Worm (Caenorhabditis elegans) whole organism, young adult: ENCODE data around the gene C14B9.10.

ENCODE experiments used
- B0019.2 ChIP-seq: fragments of 200-800 bp; sonication (Bioruptor generic); conservative IDR thresholded peaks from 2 replicates; pipeline ENCODE4 v1.3.6; 2022; ENCODE audit warnings: missing genetic modification reagents, missing genetic modification characterization, missing compliant biosample characterization
- B0261.1 ChIP-seq: sonication (generic microtip); optimal IDR thresholded peaks from 2 replicates; lab custom pipeline; 2016; ENCODE audit warnings: mild to moderate bottlenecking, missing genetic modification characterization, moderate library complexity, missing compliant biosample characterization
- C06A6.2 ChIP-seq: fragments of 200-800 bp; sonication (Bioruptor generic); conservative IDR thresholded peaks from 2 replicates; pipeline ENCODE4 v1.3.6; 2022; ENCODE audit warnings: missing genetic modification characterization, missing compliant biosample characterization
- C17E4.6 ChIP-seq: fragments of 200-800 bp; sonication (Bioruptor generic); IDR thresholded peaks from 2 replicates; pipeline ENCODE4 v1.3.6; 2022; ENCODE audit warnings: missing genetic modification reagents, missing genetic modification characterization, missing compliant biosample characterization
- F10E7.11 ChIP-seq: sonication (generic microtip); optimal IDR thresholded peaks from 2 replicates; lab custom pipeline; 2017; ENCODE audit warnings: mild to moderate bottlenecking, missing genetic modification characterization, moderate library complexity, missing compliant biosample characterization
- F37B4.10 ChIP-seq: fragments of 200-800 bp; sonication (Bioruptor generic); IDR thresholded peaks from 2 replicates; pipeline ENCODE4 v1.3.6; 2022; ENCODE audit warnings: missing genetic modification characterization, missing compliant biosample characterization
- F39B2.1 ChIP-seq: fragments of 200-800 bp; sonication (Bioruptor generic); IDR thresholded peaks from 2 replicates; pipeline ENCODE4 v1.3.6; 2022; ENCODE audit warnings: missing genetic modification reagents, missing genetic modification characterization, missing compliant biosample characterization
- F57A8.1 ChIP-seq: fragments of 200-800 bp; sonication (Bioruptor generic); optimal IDR thresholded peaks from 2 replicates; lab custom pipeline; 2018; ENCODE audit warnings: mild to moderate bottlenecking, missing genetic modification characterization, moderate library complexity, missing compliant biosample characterization
- K12H6.12 ChIP-seq: fragments of 200-800 bp; sonication (Bioruptor generic); optimal IDR thresholded peaks from 2 replicates; lab custom pipeline; 2018; ENCODE audit warnings: mild to moderate bottlenecking, missing genetic modification characterization, missing compliant biosample characterization
- Y67H2A.10 ChIP-seq: fragments of 200-800 bp; sonication (Bioruptor generic); conservative IDR thresholded peaks from 2 replicates; pipeline ENCODE4 v1.3.6; 2022; ENCODE audit warnings: missing genetic modification reagents, missing genetic modification characterization, missing compliant biosample characterization
- akir-1 ChIP-seq: fragments of 200-800 bp; sonication (Bioruptor generic); optimal IDR thresholded peaks from 2 replicates; lab custom pipeline; 2018; ENCODE audit warnings: mild to moderate bottlenecking, missing genetic modification characterization, moderate library complexity, missing compliant biosample characterization
- aptf-3 ChIP-seq: fragments of 200-800 bp; sonication (Bioruptor generic); IDR thresholded peaks from 2 replicates; pipeline ENCODE4 v1.3.6; 2022; ENCODE audit warnings: missing genetic modification characterization, missing compliant biosample characterization
- atf-7 ChIP-seq: sonication (generic microtip); optimal IDR thresholded peaks from 2 replicates; lab custom pipeline; 2017; ENCODE audit warnings: mild to moderate bottlenecking, missing genetic modification characterization, missing compliant biosample characterization
- attf-6 ChIP-seq: fragments of 200-800 bp; sonication (Bioruptor generic); IDR thresholded peaks from 2 replicates; pipeline ENCODE4 v1.3.6; 2022; ENCODE audit warnings: missing genetic modification reagents, missing genetic modification characterization, missing compliant biosample characterization
- bed-1 ChIP-seq: fragments of 200-800 bp; sonication (Bioruptor generic); IDR thresholded peaks from 2 replicates; pipeline ENCODE4 v1.3.6; 2022; ENCODE audit warnings: missing genetic modification reagents, missing genetic modification characterization, missing compliant biosample characterization
- ceh-58 ChIP-seq: fragments of 200-800 bp; sonication (Bioruptor generic); IDR thresholded peaks from 2 replicates; pipeline ENCODE4 v1.3.6; 2022; ENCODE audit warnings: missing genetic modification characterization, missing compliant biosample characterization
- ceh-79 ChIP-seq: sonication (generic microtip); optimal IDR thresholded peaks from 2 replicates; lab custom pipeline; 2017; ENCODE audit warnings: mild to moderate bottlenecking, missing genetic modification characterization, missing compliant biosample characterization
- dpl-1 ChIP-seq: fragments of 150-350 bp; optimal IDR thresholded peaks from 2 replicates; lab custom pipeline; 2014; ENCODE audit warnings: missing biosample characterization, missing genetic modification reagents, missing genetic modification characterization
- efl-1 ChIP-seq: fragments of 150-350 bp; optimal IDR thresholded peaks from 2 replicates; lab custom pipeline; 2014; ENCODE audit warnings: missing biosample characterization, missing genetic modification reagents, missing genetic modification characterization
- egrh-3 ChIP-seq: fragments of 200-800 bp; sonication (Bioruptor generic); IDR thresholded peaks from 2 replicates; pipeline ENCODE4 v1.3.6; 2022; ENCODE audit warnings: missing genetic modification reagents, missing genetic modification characterization, missing compliant biosample characterization
- him-1 ChIP-seq: sonication (generic microtip); optimal IDR thresholded peaks from 2 replicates; lab custom pipeline; 2016; ENCODE audit warnings: missing genotype, missing genetic modification reagents, missing genetic modification characterization, missing compliant biosample characterization
- lag-1 ChIP-seq: fragments of 200-800 bp; sonication (Bioruptor generic); IDR thresholded peaks from 2 replicates; pipeline ENCODE4 v1.3.6; 2022; ENCODE audit warnings: missing genetic modification reagents, missing genetic modification characterization, missing compliant biosample characterization
- lin-26 ChIP-seq: fragments of 200-800 bp; sonication (Bioruptor generic); IDR thresholded peaks from 2 replicates; pipeline ENCODE4 v1.3.6; 2022; ENCODE audit warnings: missing genetic modification reagents, missing genetic modification characterization, missing compliant biosample characterization
- madf-8 ChIP-seq: fragments of 200-800 bp; sonication (Bioruptor generic); conservative IDR thresholded peaks from 2 replicates; pipeline ENCODE4 v1.3.6; 2022; ENCODE audit warnings: missing genetic modification reagents, missing genetic modification characterization, missing compliant biosample characterization
- rcor-1 ChIP-seq: fragments of 200-800 bp; sonication (Bioruptor generic); IDR thresholded peaks from 2 replicates; pipeline ENCODE4 v1.3.6; 2022; ENCODE audit warnings: missing genetic modification reagents, missing genetic modification characterization, missing compliant biosample characterization
- rec-8 ChIP-seq, 2 experiments: sonication (generic microtip); optimal IDR thresholded peaks; 2 replicates each; lab custom pipeline; 2016; ENCODE audit warnings: mild to moderate bottlenecking in 2 of 2, missing genetic modification characterization in 2 of 2, missing genetic modification reagents in 2 of 2, missing genotype in 2 of 2, missing biosample characterization in 1 of 2, missing compliant biosample characterization in 1 of 2, moderate library complexity in 1 of 2
- sea-2 ChIP-seq: fragments of 200-800 bp; sonication (Bioruptor generic); IDR thresholded peaks from 2 replicates; pipeline ENCODE4 v1.3.6; 2022; ENCODE audit warnings: missing genetic modification characterization, missing compliant biosample characterization
- sptf-2 ChIP-seq: fragments of 200-800 bp; sonication (Bioruptor generic); optimal IDR thresholded peaks from 2 replicates; lab custom pipeline; 2018; ENCODE audit warnings: mild to moderate bottlenecking, missing genetic modification characterization, missing compliant biosample characterization
- unc-130 ChIP-seq: sonication (generic microtip); optimal IDR thresholded peaks from 2 replicates; lab custom pipeline; 2016; ENCODE audit warnings: missing genetic modification reagents, missing genetic modification characterization, missing compliant biosample characterization
- unc-62 ChIP-seq: fragments of 150-350 bp; optimal IDR thresholded peaks from 2 replicates; lab custom pipeline; 2014; ENCODE audit warnings: missing biosample characterization, missing genetic modification reagents, missing genetic modification characterization
- zfh-2 ChIP-seq: fragments of 200-800 bp; sonication (Bioruptor generic); conservative IDR thresholded peaks from 2 replicates; pipeline ENCODE4 v1.3.6; 2022; ENCODE audit warnings: missing genetic modification reagents, missing genetic modification characterization, missing compliant biosample characterization

C14B9.10 gene

DNA sequence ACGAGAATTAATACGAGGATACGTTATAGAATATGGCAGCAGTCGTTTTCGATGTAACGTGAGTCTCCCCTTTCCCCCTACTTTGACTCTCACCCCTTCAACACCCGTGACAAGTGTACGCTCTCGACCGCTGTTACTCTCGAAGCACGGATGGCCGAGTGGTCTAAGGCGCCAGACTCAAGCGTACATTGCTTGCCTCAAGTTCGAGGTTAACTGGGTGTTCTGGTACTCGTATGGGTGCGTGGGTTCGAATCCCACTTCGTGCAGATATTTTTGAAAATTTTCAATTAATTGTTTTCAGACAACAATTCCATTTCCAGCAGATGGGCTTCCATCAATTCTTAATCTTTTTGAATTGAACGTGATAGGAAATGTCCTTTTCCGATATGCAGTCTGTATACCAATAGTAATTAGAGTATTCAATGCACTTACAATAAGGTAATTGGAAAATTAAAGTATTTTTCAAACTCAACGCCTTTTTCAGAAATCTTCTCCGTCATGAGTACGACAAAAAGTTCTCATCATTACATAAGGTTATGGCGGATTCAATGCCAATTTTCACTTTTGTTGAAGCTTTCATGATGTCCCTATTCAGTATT lies 21.1 kb upstream of the C14B9.10 start (continued):
- TF ChIP-seq F37B4.10 (GFP tag; lab: Robert Waterston, UW) (no peak), B0019.2 (GFP tag; lab: Robert Waterston, UW) (0 out of 2 replicates have a peak, but pooled peaks have one; percentile 46), lin-26 (GFP tag; lab: Robert Waterston, UW) (peak; percentile 95), bed-1 (GFP tag; lab: Robert Waterston, UW) (no peak)

DNA sequence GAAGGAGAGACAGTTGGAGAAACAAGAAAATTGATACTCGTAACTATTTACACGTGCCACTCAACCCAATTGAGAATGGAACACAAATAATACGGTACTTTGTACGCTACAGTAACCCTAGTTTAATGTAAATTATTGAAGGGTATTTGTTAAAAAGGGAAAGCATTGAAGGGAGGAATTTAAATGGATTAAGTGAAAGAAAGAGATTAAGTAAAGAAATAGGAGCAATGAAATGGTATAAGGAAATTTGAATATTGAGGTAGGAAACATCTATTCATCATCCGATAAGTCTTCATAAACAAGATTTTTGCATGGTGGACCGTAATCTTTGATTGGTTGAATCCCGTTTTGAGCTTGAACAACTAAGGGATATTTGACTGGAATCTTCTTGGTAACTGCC lies 19.3 kb upstream of the C14B9.10 start:
- TF ChIP-seq B0019.2 (GFP tag; lab: Robert Waterston, UW), result no peak
- TF ChIP-seq rec-8 (tag; optimal IDR thresholded peaks at IDR 0.05; lab: Kevin White, UChicago), result no peak
- no peak for TF ChIP-seq K12H6.12 (tag; lab: Kevin White, UChicago)
- no peak for TF ChIP-seq C17E4.6 (GFP tag; lab: Robert Waterston, UW)
- TF ChIP-seq F10E7.11 (tag; lab: Kevin White, UChicago), result no peak
- TF ChIP-seq aptf-3, result no peak
- no peak for TF ChIP-seq lag-1 (GFP tag; lab: Robert Waterston, UW)
- TF ChIP-seq F57A8.1 (GFP tag; lab: Kevin White, UChicago), result no peak
- TF ChIP-seq sptf-2, result no peak
- no peak for TF ChIP-seq him-1 (tag; lab: Kevin White, UChicago)
- no peak for TF ChIP-seq lin-26 (GFP tag; lab: Robert Waterston, UW)
- TF ChIP-seq sea-2, result no peak
- no peak for TF ChIP-seq attf-6 (GFP tag; lab: Robert Waterston, UW)
- no peak for TF ChIP-seq dpl-1 (GFP tag; lab: Kevin White, UChicago)
- no peak for TF ChIP-seq rcor-1 (GFP tag; lab: Robert Waterston, UW)
- no peak for TF ChIP-seq akir-1 (GFP tag; lab: Kevin White, UChicago)
- no peak for TF ChIP-seq atf-7

DNA sequence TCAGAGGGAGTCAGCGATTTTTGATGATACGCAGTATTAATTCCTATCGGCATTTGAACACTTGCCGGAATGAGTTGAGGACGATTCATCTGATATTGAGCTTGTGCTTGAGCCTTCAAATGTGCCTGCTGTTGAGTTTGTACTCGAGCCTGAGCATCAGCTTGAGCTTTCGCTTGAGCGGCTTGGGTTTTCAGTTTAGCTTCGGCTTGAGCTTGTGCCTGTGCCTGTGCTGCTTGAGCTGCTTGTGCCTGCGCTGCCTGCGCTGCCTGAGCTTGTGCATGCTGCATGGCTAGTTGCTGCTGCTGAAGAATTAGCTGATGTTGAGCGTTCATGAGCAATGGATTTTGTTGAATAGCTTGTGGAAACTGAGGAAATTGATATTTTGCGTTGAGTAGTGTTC lies 14.8 kb upstream of the C14B9.10 start:
- TF ChIP-seq Y67H2A.10 (GFP tag; lab: Robert Waterston, UW), result no peak
- peak; percentile 59 for TF ChIP-seq zfh-2 (GFP tag; lab: Robert Waterston, UW)

DNA sequence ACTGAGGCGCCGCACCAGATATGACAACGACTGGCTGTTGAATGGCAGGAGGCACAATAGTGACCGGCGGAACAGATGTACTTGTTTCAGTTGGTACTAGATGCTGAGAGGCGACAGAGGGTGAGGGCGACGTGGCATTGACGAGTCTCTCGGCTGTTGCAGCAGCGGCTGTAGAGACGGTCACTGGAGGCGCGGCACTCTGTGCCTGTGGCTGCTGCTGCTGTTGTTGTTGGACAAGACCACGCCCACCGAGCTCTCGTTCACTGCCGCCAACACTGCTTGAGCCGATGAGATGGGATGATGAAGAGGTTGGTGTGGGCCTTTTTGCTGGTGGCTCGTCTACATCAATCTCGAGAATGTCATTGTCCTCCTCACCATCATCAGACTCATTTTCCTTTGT lies 13.5 kb upstream of the C14B9.10 start:
- TF ChIP-seq C06A6.2 (GFP tag; lab: Robert Waterston, UW) (no peak), ceh-58 (no peak), ceh-79 (no peak), efl-1 (GFP tag; lab: Kevin White, UChicago) (no peak), unc-62 (GFP tag; lab: Kevin White, UChicago) (no peak), madf-8 (GFP tag; lab: Robert Waterston, UW) (no peak), unc-130 (GFP tag; lab: Kevin White, UChicago) (no peak), zfh-2 (GFP tag; lab: Robert Waterston, UW) (peak; percentile 85), egrh-3 (GFP tag; lab: Robert Waterston, UW) (peak; percentile 54)

DNA sequence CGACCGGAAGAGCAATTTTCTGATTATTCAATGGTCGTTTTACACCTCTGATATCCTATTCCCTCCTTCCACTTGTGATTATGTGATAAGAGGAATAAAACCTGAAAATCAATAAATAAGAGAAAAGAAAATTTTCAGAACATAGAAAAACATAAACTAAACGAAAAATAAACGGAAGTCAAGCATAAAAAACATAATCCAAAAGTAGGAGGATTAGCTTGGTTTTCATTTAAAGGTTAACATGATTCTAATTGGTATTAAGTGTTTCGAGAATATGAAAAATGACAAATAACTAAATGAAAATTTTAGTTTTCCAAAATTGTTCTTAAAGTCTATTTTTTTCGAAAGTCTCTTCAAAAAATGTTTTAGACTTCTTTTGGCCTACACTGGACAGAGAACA lies 9.5 kb upstream of the C14B9.10 start, which contains the start of gene gei-8:
Gene gei-8, minus strand, starts transcription at position 101 of the 400 bp plus-strand sequence.
- TF ChIP-seq B0261.1 (tag; lab: Kevin White, UChicago) (no peak), F39B2.1 (GFP tag; lab: Robert Waterston, UW) (no peak)
